Fruit fly (Drosophila melanogaster): ENCODE data around the gene Parg.
A peak's percentile ranks its signal among the peaks of the same experiment; 100 is the strongest.

- TF ChIP-seq EcR (GFP tag; optimal IDR thresholded peaks at IDR 0.05) (peak; percentile 77), CG9948 (tag; optimal IDR thresholded peaks at IDR 0.05) (no peak)
Observed at dm6 chrX:3718592-3719267, 47.4 kb upstream of the Parg start.

All from whole organism, pupa.